Fruit fly (Drosophila melanogaster) whole organism, adult: ENCODE data around the gene Trc8.
A peak's percentile ranks its signal among the peaks of the same experiment; 100 is the strongest.

ENCODE experiments used
- CG11617 ChIP-seq: fragments of 200-800 bp; sonication (Bioruptor generic); optimal IDR thresholded peaks from 2 replicates; lab custom pipeline; 2017; ENCODE audit warnings: mild to moderate bottlenecking, missing biosample characterization, missing genetic modification reagents, missing genetic modification characterization
- CG12768 ChIP-seq: fragments of 200-800 bp; sonication (Bioruptor generic); optimal IDR thresholded peaks from 2 replicates; lab custom pipeline; 2017; ENCODE audit warnings: missing biosample characterization, missing genetic modification characterization, mild to moderate bottlenecking, moderate library complexity, missing genetic modification reagents
- CG14711 ChIP-seq: fragments of 200-800 bp; sonication (Bioruptor generic); optimal IDR thresholded peaks from 2 replicates; lab custom pipeline; 2018; ENCODE audit warnings: missing biosample characterization, mild to moderate bottlenecking, missing genetic modification characterization, moderate library complexity
- CG1620 ChIP-seq: fragments of 200-800 bp; sonication (Bioruptor generic); optimal IDR thresholded peaks from 2 replicates; lab custom pipeline; 2016; ENCODE audit warnings: missing biosample characterization, missing genetic modification characterization
- CG33017 ChIP-seq: fragments of 200-800 bp; sonication (Bioruptor generic); optimal IDR thresholded peaks from 2 replicates; lab custom pipeline; 2018; ENCODE audit warnings: missing biosample characterization, mild to moderate bottlenecking, missing genetic modification characterization, moderate library complexity
- CG5204 ChIP-seq: fragments of 200-800 bp; sonication (Bioruptor generic); optimal IDR thresholded peaks from 2 replicates; lab custom pipeline; 2016; ENCODE audit warnings: missing biosample characterization, missing genetic modification characterization
- CG7045 ChIP-seq: fragments of 200-800 bp; sonication (Bioruptor generic); optimal IDR thresholded peaks from 2 replicates; lab custom pipeline; 2017; ENCODE audit warnings: missing biosample characterization, mild to moderate bottlenecking, missing genetic modification characterization
- CG7101 ChIP-seq: fragments of 200-800 bp; sonication (Bioruptor generic); optimal IDR thresholded peaks from 2 replicates; lab custom pipeline; 2018; ENCODE audit warnings: missing biosample characterization, mild to moderate bottlenecking, missing genetic modification characterization, moderate library complexity
- Clk ChIP-seq: fragments of 200-800 bp; sonication (Bioruptor generic); optimal IDR thresholded peaks from 2 replicates; lab custom pipeline; 2017; ENCODE audit warnings: missing biosample characterization, missing genetic modification characterization
- Crg-1 ChIP-seq: fragments of 200-800 bp; sonication (Bioruptor generic); optimal IDR thresholded peaks from 2 replicates; lab custom pipeline; 2016; ENCODE audit warnings: missing biosample characterization, missing genetic modification characterization
- Hr96 ChIP-seq: fragments of 200-800 bp; sonication (Bioruptor generic); optimal IDR thresholded peaks from 2 replicates; lab custom pipeline; 2016; ENCODE audit warnings: missing biosample characterization, missing genetic modification characterization
- Mnt ChIP-seq: fragments of 200-800 bp; sonication (Bioruptor generic); optimal IDR thresholded peaks from 2 replicates; lab custom pipeline; 2016; ENCODE audit warnings: missing biosample characterization, mild to moderate bottlenecking, missing genetic modification characterization
- bab1 ChIP-seq: fragments of 200-800 bp; sonication (Bioruptor generic); optimal IDR thresholded peaks from 3 replicates; lab custom pipeline; 2019; ENCODE audit warnings: missing biosample characterization, mild to moderate bottlenecking, missing genetic modification characterization, moderate library complexity
- cic ChIP-seq: fragments of 200-800 bp; sonication (Bioruptor generic); optimal IDR thresholded peaks from 2 replicates; lab custom pipeline; 2017; ENCODE audit warnings: missing biosample characterization, mild to moderate bottlenecking, missing genetic modification characterization, moderate library complexity
- cnc ChIP-seq, 2 experiments: fragments of >200 bp; optimal IDR thresholded peaks; 2 replicates each; lab custom pipeline; 2017
- kay ChIP-seq: fragments of 200-800 bp; sonication (Bioruptor generic); peaks from one replicate; lab custom pipeline; 2016; ENCODE audit warnings: missing biosample characterization, missing genetic modification characterization, borderline replicate concordance
- ovo ChIP-seq: fragments of 200-800 bp; sonication (Bioruptor generic); optimal IDR thresholded peaks from 2 replicates; lab custom pipeline; 2016; ENCODE audit warnings: missing biosample characterization, missing genetic modification characterization
- pad ChIP-seq: fragments of 200-800 bp; sonication (Bioruptor generic); optimal IDR thresholded peaks from 3 replicates; lab custom pipeline; 2017; ENCODE audit warnings: missing biosample characterization, missing genetic modification characterization, mild to moderate bottlenecking, moderate library complexity, missing genetic modification reagents
- tj ChIP-seq: fragments of 200-800 bp; sonication (Bioruptor generic); optimal IDR thresholded peaks from 3 replicates; lab custom pipeline; 2017; ENCODE audit warnings: missing biosample characterization, mild to moderate bottlenecking, missing genetic modification characterization, moderate library complexity
- toe ChIP-seq: fragments of 200-800 bp; sonication (Bioruptor generic); optimal IDR thresholded peaks from 2 replicates; lab custom pipeline; 2016; ENCODE audit warnings: missing biosample characterization, missing genetic modification characterization

Trc8 gene

DNA sequence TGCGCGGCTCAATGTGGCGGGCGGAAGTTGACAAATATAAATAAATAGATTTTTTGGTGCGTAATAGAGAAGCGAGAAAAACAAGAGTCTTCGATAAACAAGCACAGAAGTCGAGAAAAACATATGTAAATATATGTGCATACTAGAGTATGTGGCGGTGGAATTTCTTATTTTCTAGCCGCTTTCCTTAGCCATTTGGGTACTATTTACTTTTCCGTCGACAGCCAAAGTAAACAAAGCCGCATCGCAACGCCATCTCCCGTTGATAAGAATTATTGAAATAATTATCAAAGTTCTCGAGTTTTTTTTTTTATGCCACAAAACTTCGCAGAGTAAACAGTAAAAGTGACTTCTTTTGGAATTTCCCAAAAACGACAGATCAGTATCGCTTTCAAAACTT is 23.7 kb downstream of the Trc8 start:
- TF ChIP-seq Crg-1 (GFP tag; lab: Kevin White, UChicago) (peak; percentile 48), CG7101 (peak; percentile 10), CG7045 (no peak), kay (GFP tag; lab: Kevin White, UChicago) (no peak), tj (GFP tag; lab: Kevin White, UChicago) (no peak), cic (GFP tag; lab: Kevin White, UChicago) (no peak), CG14711 (tag; lab: Kevin White, UChicago) (peak; percentile 14), CG1620 (GFP tag; lab: Kevin White, UChicago) (no peak)

DNA sequence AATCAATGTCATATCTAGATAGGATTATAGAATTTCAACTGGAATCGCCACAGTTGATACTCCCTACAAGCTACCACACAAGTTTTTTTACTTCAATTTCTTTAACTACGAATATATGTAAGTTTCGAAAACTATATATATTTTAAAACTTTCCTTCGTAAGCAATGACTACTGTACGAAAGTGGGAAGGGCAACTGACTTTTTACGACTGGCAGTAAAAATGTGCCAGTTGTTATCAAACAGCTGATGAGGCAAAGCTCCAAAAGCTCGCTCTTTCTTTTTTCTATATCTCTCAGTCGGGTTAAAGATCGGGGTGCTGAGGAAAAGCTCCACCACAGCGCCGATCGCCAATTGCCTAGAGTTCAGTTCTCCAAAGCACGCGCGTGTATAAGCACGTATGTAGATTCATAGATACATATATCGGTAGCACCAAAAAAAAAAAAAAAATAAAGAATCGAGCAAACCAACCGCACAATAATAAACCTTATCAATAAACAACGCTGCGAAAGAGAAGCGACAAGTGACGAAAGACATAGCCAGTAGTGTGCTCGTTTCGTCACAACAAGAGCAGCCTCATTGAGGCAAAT is 24.6 kb downstream of the Trc8 start:
- TF ChIP-seq cic (GFP tag; lab: Kevin White, UChicago) (peak; percentile 81), tj (GFP tag; lab: Kevin White, UChicago) (peak; percentile 90), CG7101 (peak; percentile 81), CG11617 (peak; percentile 76), ovo (GFP tag; lab: Kevin White, UChicago) (peak; percentile 41), CG5204 (GFP tag; lab: Kevin White, UChicago) (peak; percentile 79), CG7045 (peak; percentile 85), Crg-1 (GFP tag; lab: Kevin White, UChicago) (no peak), cnc (optimal IDR thresholded peaks at IDR 0.05; lab: Kevin White, UChicago) (peak in 1 of 2 experiments; percentile 3), Mnt (GFP tag; lab: Kevin White, UChicago) (peak; percentile 89), bab1 (GFP tag; lab: Kevin White, UChicago) (peak; percentile 82), CG1620 (GFP tag; lab: Kevin White, UChicago) (no peak), kay (GFP tag; lab: Kevin White, UChicago) (peak; percentile 81), toe (GFP tag; lab: Kevin White, UChicago) (peak; percentile 50), Hr96 (peak; percentile 71), Clk (no peak), CG33017 (peak; percentile 83), pad (GFP tag; lab: Kevin White, UChicago) (peak; percentile 52), CG14711 (tag; lab: Kevin White, UChicago) (peak; percentile 76), CG12768 (GFP tag; lab: Kevin White, UChicago) (peak; percentile 73)

DNA sequence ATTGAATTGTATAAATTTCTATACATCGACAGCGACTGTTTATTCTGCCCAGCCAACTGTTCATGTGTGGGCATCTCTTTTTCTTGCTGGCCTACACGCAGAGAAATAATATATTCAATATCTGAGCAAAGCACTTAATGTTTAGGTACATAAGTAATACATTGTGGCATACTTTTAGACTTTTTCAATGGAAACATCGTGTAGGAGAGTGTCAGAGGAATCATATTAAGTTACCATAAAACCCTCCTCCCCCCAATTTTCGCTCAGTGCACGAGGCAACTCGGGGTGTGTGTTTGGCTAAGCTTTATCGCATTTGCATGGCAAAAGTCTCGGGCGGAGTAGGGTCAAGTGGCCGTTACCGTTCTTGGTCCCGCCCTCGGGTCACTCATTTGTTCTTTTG is 33.5 kb downstream of the Trc8 start:
- no peak for TF ChIP-seq CG5204 (GFP tag; lab: Kevin White, UChicago)
- no peak for TF ChIP-seq Hr96

DNA sequence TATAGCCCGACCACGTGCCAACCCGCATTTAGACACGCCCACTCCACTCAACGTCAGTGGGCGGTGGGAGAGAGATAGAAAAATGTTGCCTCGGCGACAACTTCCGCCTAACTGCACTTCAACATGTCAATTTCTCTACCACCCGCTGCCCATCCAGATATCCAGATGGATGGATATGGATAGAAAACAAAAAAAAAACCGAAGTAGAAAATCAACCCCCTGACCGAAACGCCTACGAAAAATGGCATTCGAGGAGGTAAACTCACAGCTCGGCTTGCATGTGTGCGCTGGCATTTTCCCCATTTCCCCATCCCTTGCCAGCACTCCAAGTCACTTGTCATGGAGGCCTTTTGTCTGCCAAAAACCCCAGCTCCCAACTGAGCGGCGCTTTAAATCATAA is 36.8 kb downstream of the Trc8 start:
- no peak for TF ChIP-seq kay (GFP tag; lab: Kevin White, UChicago)
- no peak for TF ChIP-seq CG7101
- no peak for TF ChIP-seq CG14711 (tag; lab: Kevin White, UChicago)
- TF ChIP-seq cnc (optimal IDR thresholded peaks at IDR 0.05; lab: Kevin White, UChicago) = no peak
- no peak for TF ChIP-seq CG1620 (GFP tag; lab: Kevin White, UChicago)
- TF ChIP-seq CG5204 (GFP tag; lab: Kevin White, UChicago) = no peak
- no peak for TF ChIP-seq Crg-1 (GFP tag; lab: Kevin White, UChicago)
- TF ChIP-seq cic (GFP tag; lab: Kevin White, UChicago) = no peak
- TF ChIP-seq CG12768 (GFP tag; lab: Kevin White, UChicago) = no peak
- TF ChIP-seq toe (GFP tag; lab: Kevin White, UChicago) = no peak
- TF ChIP-seq CG11617 = no peak

DNA sequence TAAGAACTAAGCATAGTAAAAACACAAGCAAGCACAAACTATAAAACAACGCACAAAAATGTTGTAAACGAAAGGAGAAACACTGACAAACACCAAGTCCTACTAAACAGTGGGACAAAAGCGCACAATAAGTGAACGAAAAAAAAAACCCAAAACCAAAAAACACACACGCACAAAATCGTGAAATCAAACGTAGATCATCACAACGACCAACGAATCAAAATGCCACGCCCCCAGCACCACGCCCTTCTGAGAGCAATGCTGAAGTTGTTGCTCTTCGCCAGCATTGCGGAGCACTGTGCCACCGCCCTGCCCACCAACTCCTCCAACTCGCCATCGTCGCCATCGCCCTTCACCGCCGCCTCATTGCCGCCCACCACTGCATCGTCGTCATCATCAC is 41.8 kb downstream of the Trc8 start:
- TF ChIP-seq CG7101 (no peak), Hr96 (no peak), CG14711 (tag; lab: Kevin White, UChicago) (no peak), cic (GFP tag; lab: Kevin White, UChicago) (no peak), CG7045 (no peak)

DNA sequence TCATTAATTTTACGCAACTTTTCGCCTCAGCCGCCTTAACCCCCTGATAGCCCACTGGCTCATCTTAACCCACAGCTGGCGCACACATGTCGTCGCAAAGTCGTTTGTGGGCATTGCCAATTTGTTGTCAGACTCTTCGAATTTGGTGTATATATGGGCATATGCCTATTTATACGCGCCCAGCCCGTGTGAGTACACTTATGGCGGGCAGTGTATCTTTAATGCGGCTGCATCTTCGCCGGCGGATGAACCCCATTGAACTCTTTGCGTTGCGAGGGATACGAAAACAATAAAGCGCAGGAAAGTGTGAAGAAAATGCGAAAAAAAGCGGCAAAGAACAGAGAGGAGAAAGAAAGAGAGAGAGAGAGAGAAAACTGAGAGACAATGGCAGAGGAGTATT is 42.5 kb downstream of the Trc8 start:
- TF ChIP-seq Mnt (GFP tag; lab: Kevin White, UChicago) = no peak
- TF ChIP-seq CG14711 (tag; lab: Kevin White, UChicago) = no peak

DNA sequence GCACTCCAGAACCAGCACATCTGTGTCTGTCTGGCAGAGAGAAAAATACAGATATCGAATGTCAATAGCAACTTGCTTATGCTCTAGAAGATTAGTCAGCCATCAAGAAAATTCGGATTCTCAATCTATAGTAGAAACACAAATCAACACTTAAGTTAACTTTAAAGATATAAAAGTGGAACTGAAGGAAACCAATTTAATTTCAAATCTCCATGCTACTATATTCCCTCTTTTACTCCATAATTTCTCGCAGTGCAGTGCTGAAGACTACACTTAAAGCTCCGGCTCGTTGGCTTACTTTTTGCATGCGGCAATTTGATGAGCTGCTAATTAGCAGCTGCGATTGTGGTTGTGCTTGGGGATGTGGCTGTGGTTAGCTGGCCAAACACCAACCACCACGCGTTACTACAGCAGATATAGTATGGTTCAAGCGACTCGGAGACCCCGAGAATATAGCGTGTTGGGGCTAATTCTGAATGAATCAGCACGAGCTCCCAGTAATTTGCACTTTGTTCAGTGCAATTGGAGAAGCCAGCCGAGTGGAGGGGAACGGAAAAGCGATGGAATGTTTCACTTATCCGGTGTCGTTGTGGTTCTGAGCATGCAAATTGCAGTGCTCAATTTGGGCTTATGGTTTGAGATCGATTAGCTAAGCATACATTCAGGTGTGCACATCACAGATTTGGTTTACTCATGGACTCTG is 43.2 kb downstream of the Trc8 start:
- TF ChIP-seq toe (GFP tag; lab: Kevin White, UChicago) (no peak), cnc (optimal IDR thresholded peaks at IDR 0.05; lab: Kevin White, UChicago) (no peak), Mnt (GFP tag; lab: Kevin White, UChicago) (no peak), CG1620 (GFP tag; lab: Kevin White, UChicago) (no peak), CG33017 (no peak), bab1 (GFP tag; lab: Kevin White, UChicago) (peak; percentile 30), kay (GFP tag; lab: Kevin White, UChicago) (peak; percentile 5), tj (GFP tag; lab: Kevin White, UChicago) (peak; percentile 59), CG12768 (GFP tag; lab: Kevin White, UChicago) (peak; percentile 44)
